Worm (Caenorhabditis elegans) whole organism, L4 larva: ENCODE results near the gene srd-17.

ENCODE experiments used
- F37D6.2 ChIP-seq: sonication (generic microtip); optimal IDR thresholded peaks from 2 replicates; lab custom pipeline; 2016; ENCODE audit warnings: mild to moderate bottlenecking, missing genetic modification characterization, missing compliant biosample characterization
- T20F7.1 ChIP-seq: fragments of 200-800 bp; sonication (Bioruptor generic); optimal IDR thresholded peaks from 2 replicates; lab custom pipeline; 2018; ENCODE audit warnings: mild to moderate bottlenecking, missing genetic modification characterization, missing compliant biosample characterization
- T26A8.4 ChIP-seq: fragments of 200-800 bp; sonication (Bioruptor generic); IDR thresholded peaks from 2 replicates; pipeline ENCODE4 v1.3.6; 2022; ENCODE audit warnings: missing genetic modification characterization, missing compliant biosample characterization
- Y5F2A.4 ChIP-seq: fragments of 200-800 bp; sonication (Bioruptor generic); optimal IDR thresholded peaks from 2 replicates; lab custom pipeline; 2018; ENCODE audit warnings: mild to moderate bottlenecking, missing genetic modification characterization, missing compliant biosample characterization
- aha-1 ChIP-seq: fragments of 150-350 bp; peaks from one replicate; lab custom pipeline; 2014; ENCODE audit warnings: missing biosample characterization, missing genetic modification characterization
- arid-1 ChIP-seq: fragments of 200-800 bp; sonication (Bioruptor generic); conservative IDR thresholded peaks from 2 replicates; pipeline ENCODE4 v1.3.6; 2022; ENCODE audit warnings: missing genetic modification reagents, missing genetic modification characterization, missing compliant biosample characterization
- ceh-20 ChIP-seq: fragments of 200-800 bp; sonication (Bioruptor generic); IDR thresholded peaks from 2 replicates; pipeline ENCODE4 v1.3.6; 2022; ENCODE audit warnings: missing genetic modification reagents, missing genetic modification characterization, missing compliant biosample characterization
- ceh-44 ChIP-seq: fragments of 200-800 bp; sonication (Bioruptor generic); IDR thresholded peaks from 2 replicates; pipeline ENCODE4 v1.3.6; 2022; ENCODE audit warnings: missing genetic modification reagents, missing genetic modification characterization, missing compliant biosample characterization
- ces-1 ChIP-seq: fragments of 150-350 bp; sonication (generic microtip); optimal IDR thresholded peaks from 4 replicates; lab custom pipeline; 2014; ENCODE audit warnings: missing biosample characterization, missing genetic modification reagents, missing genetic modification characterization
- cey-2 ChIP-seq: sonication (generic microtip); optimal IDR thresholded peaks from 3 replicates; lab custom pipeline; 2017; ENCODE audit warnings: missing genetic modification characterization, mild to moderate bottlenecking, missing compliant biosample characterization, antibody characterized with exemption, borderline replicate concordance; ENCODE audit not compliant: insufficient read depth
- daf-12 ChIP-seq: fragments of 150-350 bp; optimal IDR thresholded peaks from 2 replicates; lab custom pipeline; 2014; ENCODE audit warnings: missing biosample characterization, missing genetic modification reagents, missing genetic modification characterization
- daf-16 ChIP-seq, 3 experiments: sonication (generic microtip); optimal IDR thresholded peaks; 2 replicates each; lab custom pipeline; 2016 to 2017; ENCODE audit warnings: missing genetic modification characterization in 3 of 3, missing genetic modification reagents in 3 of 3, mild to moderate bottlenecking in 2 of 3, missing compliant biosample characterization in 2 of 3, missing biosample characterization in 1 of 3, moderate library complexity in 1 of 3
- daf-8 ChIP-seq: fragments of 200-800 bp; sonication (Bioruptor generic); IDR thresholded peaks from 2 replicates; pipeline ENCODE4 v1.3.6; 2022; ENCODE audit warnings: missing genetic modification characterization, missing compliant biosample characterization
- dmd-6 ChIP-seq: fragments of 200-800 bp; sonication (Bioruptor generic); IDR thresholded peaks from 2 replicates; pipeline ENCODE4 v1.3.6; 2022; ENCODE audit warnings: missing genetic modification reagents, missing genetic modification characterization, missing compliant biosample characterization
- dmd-8 ChIP-seq: fragments of 200-800 bp; sonication (Bioruptor generic); IDR thresholded peaks from 2 replicates; pipeline ENCODE4 v1.3.6; 2022; ENCODE audit warnings: missing genetic modification characterization, missing compliant biosample characterization
- dpl-1 ChIP-seq: fragments of 150-350 bp; optimal IDR thresholded peaks from 2 replicates; lab custom pipeline; 2014; ENCODE audit warnings: missing biosample characterization, missing genetic modification reagents, missing genetic modification characterization
- dve-1 ChIP-seq: sonication (generic microtip); optimal IDR thresholded peaks from 2 replicates; lab custom pipeline; 2017; ENCODE audit warnings: antibody characterized with exemption, mild to moderate bottlenecking, missing genetic modification characterization, missing compliant biosample characterization; ENCODE audit not compliant: insufficient read depth
- fos-1 ChIP-seq: fragments of 150-350 bp; optimal IDR thresholded peaks from 2 replicates; lab custom pipeline; 2014; ENCODE audit warnings: missing biosample characterization, missing genetic modification characterization
- hmg-1.1 ChIP-seq: fragments of 200-800 bp; sonication (Bioruptor generic); IDR thresholded peaks from 2 replicates; pipeline ENCODE4 v1.3.6; 2022; ENCODE audit warnings: missing genetic modification reagents, missing genetic modification characterization, missing compliant biosample characterization
- jun-1 ChIP-seq: fragments of 150-350 bp; optimal IDR thresholded peaks from 2 replicates; lab custom pipeline; 2014; ENCODE audit warnings: missing biosample characterization, missing genetic modification reagents, missing genetic modification characterization
- lin-1 ChIP-seq: fragments of 200-800 bp; sonication (Bioruptor generic); IDR thresholded peaks from 2 replicates; pipeline ENCODE4 v1.3.6; 2022; ENCODE audit warnings: missing genetic modification reagents, missing genetic modification characterization, missing compliant biosample characterization
- lin-13 ChIP-seq: fragments of 150-350 bp; optimal IDR thresholded peaks from 2 replicates; lab custom pipeline; 2014; ENCODE audit warnings: missing biosample characterization, missing genetic modification reagents, missing genetic modification characterization
- lin-29 ChIP-seq: fragments of 200-800 bp; sonication (Bioruptor generic); IDR thresholded peaks from 2 replicates; pipeline ENCODE4 v1.3.6; 2022; ENCODE audit warnings: missing genetic modification reagents, missing genetic modification characterization, missing compliant biosample characterization
- lsy-2 ChIP-seq, 2 experiments: fragments of 150-350 bp in 1 of 2; sonication (generic microtip) in 1 of 2; optimal IDR thresholded peaks; 2 replicates each; lab custom pipeline; 2014 to 2017; ENCODE audit warnings: missing biosample characterization in 2 of 2, missing genetic modification characterization in 2 of 2
- madf-5 ChIP-seq, 2 experiments: fragments of 200-800 bp; sonication (Bioruptor generic); IDR thresholded peaks; 2 replicates each; pipeline ENCODE4 v1.3.6; 2022; ENCODE audit warnings: missing compliant biosample characterization in 2 of 2, missing genetic modification characterization in 2 of 2
- madf-9 ChIP-seq: fragments of 200-800 bp; sonication (Bioruptor generic); conservative IDR thresholded peaks from 2 replicates; pipeline ENCODE4 v1.3.6; 2022; ENCODE audit warnings: missing genetic modification reagents, missing genetic modification characterization, missing compliant biosample characterization
- mdt-29 ChIP-seq: fragments of 200-800 bp; sonication (Bioruptor generic); IDR thresholded peaks from 2 replicates; pipeline ENCODE4 v1.3.6; 2022; ENCODE audit warnings: missing genetic modification reagents, missing genetic modification characterization, missing compliant biosample characterization
- mep-1 ChIP-seq: fragments of 150-350 bp; sonication (generic microtip); optimal IDR thresholded peaks from 3 replicates; lab custom pipeline; 2014; ENCODE audit warnings: missing biosample characterization, missing genetic modification characterization
- mes-2 ChIP-seq: sonication (generic microtip); optimal IDR thresholded peaks from 2 replicates; lab custom pipeline; 2016; ENCODE audit warnings: missing genotype, mild to moderate bottlenecking, missing genetic modification characterization, missing compliant biosample characterization; ENCODE audit not compliant: poor library complexity, severe bottlenecking
- mxl-2 ChIP-seq: fragments of 200-800 bp; sonication (Bioruptor generic); conservative IDR thresholded peaks from 2 replicates; pipeline ENCODE4 v1.3.6; 2022; ENCODE audit warnings: missing genetic modification reagents, missing genetic modification characterization, missing compliant biosample characterization
- mxl-3 ChIP-seq: fragments of 200-800 bp; sonication (Bioruptor generic); optimal IDR thresholded peaks from 2 replicates; lab custom pipeline; 2018; ENCODE audit warnings: mild to moderate bottlenecking, missing genetic modification characterization, missing compliant biosample characterization
- nhr-10 ChIP-seq: fragments of 150-350 bp; optimal IDR thresholded peaks from 2 replicates; lab custom pipeline; 2014; ENCODE audit warnings: missing biosample characterization, missing genetic modification characterization
- nhr-102 ChIP-seq: sonication (generic microtip); optimal IDR thresholded peaks from 2 replicates; lab custom pipeline; 2016; ENCODE audit warnings: mild to moderate bottlenecking, missing genetic modification characterization, moderate library complexity, missing compliant biosample characterization
- nhr-11 ChIP-seq: fragments of 150-350 bp; optimal IDR thresholded peaks from 2 replicates; lab custom pipeline; 2014; ENCODE audit warnings: missing biosample characterization, missing genetic modification characterization
- nhr-25 ChIP-seq: sonication (generic microtip); optimal IDR thresholded peaks from 2 replicates; lab custom pipeline; 2017; ENCODE audit warnings: missing genetic modification characterization, mild to moderate bottlenecking, missing compliant biosample characterization, antibody characterized with exemption, moderate library complexity, borderline replicate concordance; ENCODE audit not compliant: insufficient read depth
- nhr-28 ChIP-seq: fragments of 150-350 bp; optimal IDR thresholded peaks from 2 replicates; lab custom pipeline; 2014; ENCODE audit warnings: missing biosample characterization, missing genetic modification characterization
- nhr-48 ChIP-seq: sonication (generic microtip); optimal IDR thresholded peaks from 2 replicates; lab custom pipeline; 2016; ENCODE audit warnings: mild to moderate bottlenecking, missing genetic modification characterization, missing compliant biosample characterization
- nhr-6 ChIP-seq: fragments of 150-350 bp; optimal IDR thresholded peaks from 2 replicates; lab custom pipeline; 2014; ENCODE audit warnings: missing biosample characterization, missing genetic modification characterization
- nhr-76 ChIP-seq: fragments of 150-350 bp; optimal IDR thresholded peaks from 2 replicates; lab custom pipeline; 2014; ENCODE audit warnings: missing biosample characterization, missing genetic modification characterization
- nhr-77 ChIP-seq: fragments of 150-350 bp; optimal IDR thresholded peaks from 2 replicates; lab custom pipeline; 2014; ENCODE audit warnings: missing biosample characterization, missing genetic modification characterization
- pha-4 ChIP-seq, 2 experiments: fragments of 150-350 bp in 1 of 2; fragments of 200-800 bp in 1 of 2; sonication (Bioruptor generic) in 1 of 2; IDR thresholded peaks in 1 of 2; optimal IDR thresholded peaks in 1 of 2; 2 replicates each; pipeline versions ENCODE4 v1.3.6 to Lab custom; 2014 to 2022; ENCODE audit warnings: missing genetic modification characterization in 2 of 2, missing genetic modification reagents in 2 of 2, missing biosample characterization in 1 of 2, missing compliant biosample characterization in 1 of 2
- pqm-1 ChIP-seq: sonication (generic microtip); optimal IDR thresholded peaks from 2 replicates; lab custom pipeline; 2017; ENCODE audit warnings: missing biosample characterization, missing genetic modification characterization
- rbr-2 ChIP-seq: sonication (generic microtip); optimal IDR thresholded peaks from 2 replicates; lab custom pipeline; 2016; ENCODE audit warnings: missing genotype, missing genetic modification characterization, missing compliant biosample characterization
- sdz-12 ChIP-seq: fragments of 200-800 bp; sonication (Bioruptor generic); optimal IDR thresholded peaks from 2 replicates; lab custom pipeline; 2018; ENCODE audit warnings: mild to moderate bottlenecking, missing genetic modification characterization, missing compliant biosample characterization
- snpc-1.2 ChIP-seq: fragments of 200-800 bp; sonication (Bioruptor generic); IDR thresholded peaks from 2 replicates; pipeline ENCODE4 v1.3.6; 2022; ENCODE audit warnings: missing genetic modification reagents, missing genetic modification characterization, missing compliant biosample characterization
- snpc-4 ChIP-seq: fragments of 150-350 bp; optimal IDR thresholded peaks from 2 replicates; lab custom pipeline; 2014; ENCODE audit warnings: missing biosample characterization, missing genetic modification characterization
- tra-1 ChIP-seq: fragments of 200-800 bp; sonication (Bioruptor generic); IDR thresholded peaks from 2 replicates; pipeline ENCODE4 v1.3.6; 2022; ENCODE audit warnings: missing genetic modification reagents, missing genetic modification characterization, missing compliant biosample characterization
- zag-1 ChIP-seq: fragments of 150-350 bp; optimal IDR thresholded peaks from 2 replicates; lab custom pipeline; 2014; ENCODE audit warnings: missing biosample characterization, missing genetic modification characterization
- ztf-7 ChIP-seq: fragments of 150-350 bp; optimal IDR thresholded peaks from 2 replicates; lab custom pipeline; 2014; ENCODE audit warnings: missing biosample characterization, missing genetic modification characterization

Gene srd-17

ce11 chrV:13462974-13463373, 30.5 kb upstream of the srd-17 start, which contains the start of gene frm-10 (continued):
- TF ChIP-seq nhr-10 (no peak), pqm-1 (peak; percentile 82), madf-9 (GFP tag; lab: Robert Waterston, UW) (no peak), lsy-2 (tag; optimal IDR thresholded peaks at IDR 0.05; lab: Kevin White, UChicago) (peak; percentile 55 to 67), ceh-44 (GFP tag; lab: Robert Waterston, UW) (no peak), lin-29 (GFP tag; lab: Robert Waterston, UW) (no peak), T26A8.4 (GFP tag; lab: Robert Waterston, UW) (peak; percentile 37; the same call in 1 of the 2 replicates), snpc-4 (tag; lab: Kevin White, UChicago) (no peak), mxl-3 (GFP tag; lab: Kevin White, UChicago) (no peak), arid-1 (GFP tag; lab: Robert Waterston, UW) (0 out of 2 replicates have a peak, but pooled peaks have one; percentile 28), nhr-77 (tag; lab: Kevin White, UChicago) (peak; percentile 36), dmd-6 (GFP tag; lab: Robert Waterston, UW) (peak; percentile 84), tra-1 (GFP tag; lab: Robert Waterston, UW) (0 out of 2 replicates have a peak, but pooled peaks have one; percentile 48), rbr-2 (tag; lab: Kevin White, UChicago) (peak; percentile 41), mdt-29 (GFP tag; lab: Robert Waterston, UW) (0 out of 2 replicates have a peak, but pooled peaks have one; percentile 49), nhr-11 (tag; lab: Kevin White, UChicago) (peak; percentile 45), hmg-1.1 (GFP tag; lab: Robert Waterston, UW) (peak; percentile 66; the same call in 1 of the 2 replicates), aha-1 (tag; lab: Kevin White, UChicago) (no peak), snpc-1.2 (GFP tag; lab: Robert Waterston, UW) (no peak), daf-12 (no peak), nhr-28 (peak; percentile 94), ceh-20 (GFP tag; lab: Robert Waterston, UW) (peak; percentile 42; the same call in 1 of the 2 replicates), nhr-48 (tag; lab: Kevin White, UChicago) (peak; percentile 77), mep-1 (tag; lab: Kevin White, UChicago) (peak; percentile 83), cey-2 (tag; lab: Kevin White, UChicago) (no peak), nhr-102 (tag; lab: Kevin White, UChicago) (peak; percentile 47), pha-4 (GFP tag; IDR thresholded peaks at IDR 0.05; lab: Robert Waterston, UW) (peak; percentile 55; the same call in 1 of the 2 replicates), pha-4 (tag; optimal IDR thresholded peaks at IDR 0.05; lab: Kevin White, UChicago) (peak; percentile 88), lin-1 (GFP tag; lab: Robert Waterston, UW) (peak; percentile 69; the same call in 1 of the 2 replicates), ztf-7 (peak; percentile 49), dpl-1 (GFP tag; lab: Kevin White, UChicago) (peak; percentile 25), T20F7.1 (GFP tag; lab: Kevin White, UChicago) (peak; percentile 80), nhr-6 (tag; lab: Kevin White, UChicago) (peak; percentile 88), daf-16 (GFP tag; optimal IDR thresholded peaks at IDR 0.05; lab: Kevin White, UChicago) (no peak), daf-16 (tag; optimal IDR thresholded peaks at IDR 0.05; lab: Kevin White, UChicago) (peak; percentile 81), lin-13 (GFP tag; lab: Kevin White, UChicago) (peak; percentile 58), nhr-76 (tag; lab: Kevin White, UChicago) (no peak), mes-2 (peak; percentile 75)

DNA sequence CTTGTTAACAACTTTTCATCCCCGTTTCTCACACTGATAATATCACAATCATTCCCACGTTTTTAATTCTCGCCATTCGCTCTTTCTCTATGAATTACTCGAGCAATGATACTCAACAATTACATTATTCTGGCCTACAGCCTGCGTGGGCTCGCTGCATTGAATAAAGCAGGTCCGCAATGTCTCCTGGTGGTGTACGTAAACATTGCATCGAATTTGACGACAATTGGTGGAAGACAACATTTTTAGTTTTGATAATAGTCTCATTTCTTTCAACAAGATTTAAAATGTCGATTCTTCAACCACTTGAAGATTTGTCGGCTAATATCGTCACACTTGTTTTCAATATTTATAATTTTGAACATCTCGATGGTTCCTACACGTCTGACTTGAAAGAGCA, 26.8 kb upstream of the srd-17 start, which contains the start of gene bath-39:
Gene bath-39, plus strand, starts transcription at position 137 of the 400 bp plus-strand sequence.
- TF ChIP-seq mxl-2: no peak
- no peak for TF ChIP-seq nhr-25 (tag; lab: Kevin White, UChicago)
- no peak for TF ChIP-seq daf-12
- no peak for TF ChIP-seq sdz-12 (GFP tag; lab: Kevin White, UChicago)
- no peak for TF ChIP-seq ztf-7
- TF ChIP-seq ceh-20 (GFP tag; lab: Robert Waterston, UW): no peak
- TF ChIP-seq Y5F2A.4 (GFP tag; lab: Kevin White, UChicago): no peak
- TF ChIP-seq jun-1: no peak
- TF ChIP-seq ces-1 (GFP tag; lab: Kevin White, UChicago): no peak
- no peak for TF ChIP-seq F37D6.2 (tag; lab: Kevin White, UChicago)
- TF ChIP-seq hmg-1.1 (GFP tag; lab: Robert Waterston, UW): no peak
- peak; percentile 3 for TF ChIP-seq rbr-2 (tag; lab: Kevin White, UChicago)
- TF ChIP-seq daf-8: no peak
- TF ChIP-seq dmd-8 (GFP tag; lab: Robert Waterston, UW): no peak
- TF ChIP-seq dve-1 (tag; lab: Kevin White, UChicago): peak; percentile 8
- no peak for TF ChIP-seq fos-1 (tag; lab: Kevin White, UChicago)
- no peak for TF ChIP-seq zag-1 (tag; lab: Kevin White, UChicago)
- TF ChIP-seq nhr-11 (tag; lab: Kevin White, UChicago): no peak
- TF ChIP-seq madf-5 (GFP tag; IDR thresholded peaks at IDR 0.05; lab: Robert Waterston, UW): no peak
